Worm (Caenorhabditis elegans) whole organism, midembryonic: ENCODE measurements around the gene sru-45.

Source experiments
- cog-1 ChIP-seq: sonication (generic microtip); optimal IDR thresholded peaks from 2 replicates; lab custom pipeline; 2016; ENCODE audit warnings: missing genetic modification characterization, missing compliant biosample characterization
- flt-1 ChIP-seq: fragments of 200-800 bp; sonication (Bioruptor generic); IDR thresholded peaks from 2 replicates; pipeline ENCODE4 v1.3.6; 2022; ENCODE audit warnings: missing genetic modification characterization, missing compliant biosample characterization
- klf-2 ChIP-seq: fragments of 200-800 bp; sonication (Bioruptor generic); conservative IDR thresholded peaks from 2 replicates; pipeline ENCODE4 v1.3.6; 2022; ENCODE audit warnings: missing genetic modification reagents, missing genetic modification characterization, missing compliant biosample characterization
- med-1 ChIP-seq: sonication (generic microtip); optimal IDR thresholded peaks from 2 replicates; lab custom pipeline; 2017; ENCODE audit warnings: missing genetic modification characterization, mild to moderate bottlenecking, missing compliant biosample characterization, antibody characterized with exemption, missing genetic modification reagents; ENCODE audit not compliant: insufficient read depth
- ref-1 ChIP-seq: fragments of 200-800 bp; sonication (Bioruptor generic); conservative IDR thresholded peaks from 2 replicates; pipeline ENCODE4 v1.3.6; 2022; ENCODE audit warnings: missing genetic modification reagents, missing genetic modification characterization, missing compliant biosample characterization
- tab-1 ChIP-seq: fragments of 200-800 bp; sonication (Bioruptor generic); IDR thresholded peaks from 2 replicates; pipeline ENCODE4 v1.3.6; 2022; ENCODE audit warnings: missing genetic modification characterization, missing compliant biosample characterization
- ztf-23 ChIP-seq: fragments of 200-800 bp; sonication (Bioruptor generic); IDR thresholded peaks from 2 replicates; pipeline ENCODE4 v1.3.6; 2022; ENCODE audit warnings: missing genetic modification reagents, missing genetic modification characterization, missing compliant biosample characterization
- ztf-29 ChIP-seq: fragments of 200-800 bp; sonication (Bioruptor generic); IDR thresholded peaks from 2 replicates; pipeline ENCODE4 v1.3.6; 2022; ENCODE audit warnings: missing genetic modification reagents, missing genetic modification characterization, missing compliant biosample characterization

- no peak for TF ChIP-seq flt-1
- no peak for TF ChIP-seq ztf-23 (GFP tag; lab: Robert Waterston, UW)
- TF ChIP-seq ref-1 (GFP tag; lab: Robert Waterston, UW) = no peak
- no peak for TF ChIP-seq tab-1 (GFP tag; lab: Robert Waterston, UW)
- TF ChIP-seq cog-1 = no peak
- TF ChIP-seq ztf-29 = no peak
- no peak for TF ChIP-seq med-1 (GFP tag; lab: Kevin White, UChicago)
- TF ChIP-seq klf-2 (GFP tag; lab: Robert Waterston, UW) = no peak
These were observed 38.6 kb downstream of the sru-45 start for ce11 chrV:16604301-16604700.
